Fruit fly (Drosophila melanogaster) whole organism, pupa: Measurements from ENCODE around the gene CG9547.
A peak's percentile ranks its signal among the peaks of the same experiment; 100 is the strongest.

ENCODE experiments used
- CG10348 ChIP-seq: fragments of 200-800 bp; sonication (Bioruptor generic); IDR thresholded peaks from 2 replicates; pipeline ENCODE4 v1.3.6; 2022; ENCODE audit warnings: missing biosample characterization, missing genetic modification characterization
- CG12605 ChIP-seq: fragments of 200-800 bp; sonication (Bioruptor generic); IDR thresholded peaks from 2 replicates; pipeline ENCODE4 v1.3.6; 2022; ENCODE audit warnings: missing biosample characterization, missing genetic modification characterization
- CG13204 ChIP-seq: fragments of 200-800 bp; sonication (Bioruptor generic); optimal IDR thresholded peaks from 2 replicates; lab custom pipeline; 2018; ENCODE audit warnings: missing biosample characterization, mild to moderate bottlenecking, missing genetic modification characterization, moderate library complexity
- CG14655 ChIP-seq: fragments of 200-800 bp; sonication (Bioruptor generic); optimal IDR thresholded peaks from 3 replicates; lab custom pipeline; 2017; ENCODE audit warnings: mild to moderate bottlenecking, missing biosample characterization, missing genetic modification reagents, missing genetic modification characterization
- CG15710 ChIP-seq: fragments of 200-800 bp; sonication (Bioruptor generic); optimal IDR thresholded peaks from 2 replicates; lab custom pipeline; 2018; ENCODE audit warnings: missing biosample characterization, mild to moderate bottlenecking, missing genetic modification characterization, moderate library complexity
- CG17806 ChIP-seq: fragments of 200-800 bp; sonication (Bioruptor generic); optimal IDR thresholded peaks from 2 replicates; lab custom pipeline; 2018; ENCODE audit warnings: missing biosample characterization, mild to moderate bottlenecking, missing genetic modification characterization, moderate library complexity
- CG32121 ChIP-seq: fragments of 200-800 bp; sonication (Bioruptor generic); IDR thresholded peaks from 2 replicates; pipeline ENCODE4 v1.3.6; 2022; ENCODE audit warnings: missing biosample characterization, missing genetic modification characterization
- CG34367 ChIP-seq: fragments of 200-800 bp; sonication (Bioruptor generic); optimal IDR thresholded peaks from 2 replicates; lab custom pipeline; 2018; ENCODE audit warnings: missing biosample characterization, mild to moderate bottlenecking, missing genetic modification characterization
- CG4496 ChIP-seq: fragments of 200-800 bp; sonication (Bioruptor generic); IDR thresholded peaks from 3 replicates; pipeline ENCODE4 v1.3.6; 2022; ENCODE audit warnings: missing biosample characterization, missing genetic modification characterization
- CG8159 ChIP-seq: fragments of 200-800 bp; sonication (Bioruptor generic); optimal IDR thresholded peaks from 3 replicates; lab custom pipeline; 2018; ENCODE audit warnings: missing biosample characterization, mild to moderate bottlenecking, missing genetic modification characterization, moderate library complexity
- CG8301 ChIP-seq: fragments of 200-800 bp; sonication (Bioruptor generic); optimal IDR thresholded peaks from 2 replicates; lab custom pipeline; 2018; ENCODE audit warnings: missing biosample characterization, mild to moderate bottlenecking, missing genetic modification characterization
- CG9948 ChIP-seq: fragments of 200-800 bp; sonication (Bioruptor generic); optimal IDR thresholded peaks from 2 replicates; lab custom pipeline; 2018; ENCODE audit warnings: missing biosample characterization, mild to moderate bottlenecking, missing genetic modification characterization, moderate library complexity
- D1 ChIP-seq: fragments of 200-800 bp; sonication (Bioruptor generic); optimal IDR thresholded peaks from 2 replicates; lab custom pipeline; 2018; ENCODE audit warnings: missing biosample characterization, mild to moderate bottlenecking, missing genetic modification characterization, moderate library complexity
- EcR ChIP-seq: fragments of 200-800 bp; sonication (Bioruptor generic); optimal IDR thresholded peaks from 3 replicates; lab custom pipeline; 2019; ENCODE audit warnings: missing biosample characterization, missing genetic modification characterization, mild to moderate bottlenecking, moderate library complexity, missing genetic modification reagents
- Ets98B ChIP-seq: fragments of 200-800 bp; sonication (Bioruptor generic); IDR thresholded peaks from 2 replicates; pipeline ENCODE4 v1.3.6; 2022; ENCODE audit warnings: missing biosample characterization, missing genetic modification characterization
- Pif1A ChIP-seq: fragments of 200-800 bp; sonication (Bioruptor generic); optimal IDR thresholded peaks from 3 replicates; lab custom pipeline; 2016; ENCODE audit warnings: missing biosample characterization, missing genetic modification characterization
- Pif1B ChIP-seq: fragments of 200-800 bp; sonication (Bioruptor generic); optimal IDR thresholded peaks from 3 replicates; lab custom pipeline; 2016; ENCODE audit warnings: missing biosample characterization, missing genetic modification characterization
- Snoo ChIP-seq: fragments of 200-800 bp; sonication (Bioruptor generic); optimal IDR thresholded peaks from 3 replicates; lab custom pipeline; 2017; ENCODE audit warnings: missing biosample characterization, mild to moderate bottlenecking, missing genetic modification characterization, inconsistent platforms
- fd96Ca ChIP-seq: fragments of 200-800 bp; sonication (Bioruptor generic); IDR thresholded peaks from 3 replicates; pipeline ENCODE4 v1.3.6; 2022; ENCODE audit warnings: missing biosample characterization, missing genetic modification characterization
- gl ChIP-seq: fragments of 200-800 bp; sonication (Bioruptor generic); optimal IDR thresholded peaks from 2 replicates; lab custom pipeline; 2018; ENCODE audit warnings: missing biosample characterization, mild to moderate bottlenecking, missing genetic modification characterization
- rn ChIP-seq: fragments of 200-800 bp; sonication (Bioruptor generic); IDR thresholded peaks from 2 replicates; pipeline ENCODE4 v1.3.6; 2022; ENCODE audit warnings: missing biosample characterization, missing genetic modification characterization

CG9547 gene

DNA sequence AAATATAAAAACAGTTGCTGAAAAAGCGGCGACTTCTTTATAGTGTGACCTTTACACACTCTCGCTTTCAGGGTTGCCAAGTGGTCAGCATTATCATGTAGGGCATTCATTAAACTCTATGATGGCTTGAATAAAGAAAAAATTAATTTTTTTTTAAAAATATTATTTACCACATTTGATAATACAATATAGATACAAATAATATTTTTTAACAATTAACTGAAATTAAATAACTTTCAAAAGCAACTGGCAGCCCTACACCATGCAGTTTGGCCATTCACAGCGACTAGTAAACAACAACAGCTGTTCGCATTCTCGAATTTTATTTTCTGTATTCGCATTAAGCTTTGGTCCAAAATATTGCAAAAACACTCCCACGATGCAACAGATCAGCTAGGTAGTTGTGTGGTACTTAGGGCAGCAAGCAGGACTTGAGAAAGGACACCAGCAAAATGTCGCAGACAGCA lies 3.5 kb downstream of the CG9547 start, which contains the start of the genes Phf5a and CG31638:
TSS of gene Phf5a (minus strand) at position 61 of the 467 bp plus-strand sequence.
TSS of gene CG31638 (plus strand) at position 279 of the 467 bp plus-strand sequence.
- peak; percentile 95 for TF ChIP-seq CG17806 (tag; lab: Kevin White, UChicago)
- peak; percentile 16 for TF ChIP-seq EcR (GFP tag; lab: Kevin White, UChicago)
- TF ChIP-seq Pif1A (GFP tag; lab: Kevin White, UChicago): no peak
- TF ChIP-seq CG9948 (tag; lab: Kevin White, UChicago): peak; percentile 93
- peak; percentile 96 for TF ChIP-seq CG32121 (GFP tag; lab: Robert Waterston, UW)
- TF ChIP-seq CG8159 (tag; lab: Kevin White, UChicago): peak; percentile 92
- peak; percentile 95 for TF ChIP-seq Ets98B (GFP tag; lab: Robert Waterston, UW)
- TF ChIP-seq CG12605 (GFP tag; lab: Robert Waterston, UW): no peak
- TF ChIP-seq CG15710 (tag; lab: Kevin White, UChicago): peak; percentile 94
- peak; percentile 93 for TF ChIP-seq fd96Ca (GFP tag; lab: Robert Waterston, UW)
- no peak for TF ChIP-seq CG14655 (GFP tag; lab: Kevin White, UChicago)
- no peak for TF ChIP-seq CG10348 (GFP tag; lab: Robert Waterston, UW)
- TF ChIP-seq Snoo: peak; percentile 84
- no peak for TF ChIP-seq Pif1B (GFP tag; lab: Kevin White, UChicago)
- TF ChIP-seq CG8301 (tag; lab: Kevin White, UChicago): peak; percentile 85
- no peak for TF ChIP-seq D1
- TF ChIP-seq rn: peak; percentile 94
- TF ChIP-seq gl: peak; percentile 73
- peak; percentile 71 for TF ChIP-seq CG34367 (tag; lab: Kevin White, UChicago)
- peak; percentile 94 for TF ChIP-seq CG4496 (GFP tag; lab: Robert Waterston, UW)

DNA sequence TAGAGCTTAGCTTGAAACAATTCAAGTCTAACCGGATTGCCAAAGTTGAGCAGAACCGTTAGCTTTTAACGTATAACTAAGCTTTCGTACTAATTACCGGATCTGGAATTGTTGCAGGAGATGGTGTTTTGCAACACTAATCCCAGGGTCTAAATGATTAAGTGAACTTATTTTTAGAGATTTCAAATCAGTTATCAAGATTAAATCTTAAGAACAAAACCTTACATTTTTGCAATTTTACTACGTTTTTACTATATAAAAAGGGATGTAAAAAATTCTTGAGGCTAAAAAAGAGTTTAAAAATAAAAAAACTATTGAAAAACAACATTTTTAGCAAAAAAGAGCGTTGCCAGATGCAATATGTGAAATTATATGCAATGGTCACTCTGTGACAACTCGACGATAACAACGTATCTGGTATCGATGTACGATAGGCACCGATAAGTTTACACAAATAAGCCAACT lies 5.6 kb downstream of the CG9547 start, which contains the start of the genes KFase and epsilonCOP:
TSS of gene KFase (minus strand) at position 81 of the 465 bp plus-strand sequence.
TSS of gene epsilonCOP (plus strand) at position 415 of the 465 bp plus-strand sequence.
- peak; percentile 52 for TF ChIP-seq Ets98B (GFP tag; lab: Robert Waterston, UW)
- TF ChIP-seq CG14655 (GFP tag; lab: Kevin White, UChicago): no peak
- TF ChIP-seq CG12605 (GFP tag; lab: Robert Waterston, UW): no peak
- no peak for TF ChIP-seq CG8301 (tag; lab: Kevin White, UChicago)
- no peak for TF ChIP-seq CG4496 (GFP tag; lab: Robert Waterston, UW)

DNA sequence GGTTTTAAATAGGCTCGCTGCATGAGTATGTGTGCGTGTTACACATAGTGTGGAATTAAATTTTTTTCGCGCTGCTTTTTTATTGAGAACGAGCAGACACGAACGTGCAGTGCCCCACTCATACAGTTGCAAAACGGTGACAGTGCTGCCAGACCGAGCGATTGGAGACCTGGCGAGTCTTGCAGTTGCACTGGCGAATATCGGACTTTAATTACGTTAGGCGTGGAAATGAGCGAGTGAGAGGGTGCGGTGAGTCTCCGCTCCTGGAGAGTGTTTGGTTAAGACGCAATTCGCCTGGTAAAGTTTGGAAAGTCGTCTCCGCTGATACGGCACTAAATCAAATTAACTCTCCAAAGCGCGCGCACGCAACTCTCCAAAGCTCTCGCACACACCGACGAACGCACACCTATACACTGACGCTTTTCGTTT lies 13.0 kb downstream of the CG9547 start:
- TF ChIP-seq CG34367 (tag; lab: Kevin White, UChicago): no peak
- 0 out of 2 replicates have a peak, but pooled peaks have one; percentile 29 for TF ChIP-seq CG32121 (GFP tag; lab: Robert Waterston, UW)
- TF ChIP-seq CG9948 (tag; lab: Kevin White, UChicago): no peak
- 0 out of 3 replicates have a peak, but pooled peaks have one; percentile 17 for TF ChIP-seq fd96Ca (GFP tag; lab: Robert Waterston, UW)
- peak; percentile 35 for TF ChIP-seq Ets98B (GFP tag; lab: Robert Waterston, UW)
- TF ChIP-seq Pif1A (GFP tag; lab: Kevin White, UChicago): no peak
- TF ChIP-seq Snoo: no peak
- TF ChIP-seq CG4496 (GFP tag; lab: Robert Waterston, UW): 0 out of 3 replicates have a peak, but pooled peaks have one; percentile 9
- TF ChIP-seq, all 21 proteins: peak for 4

DNA sequence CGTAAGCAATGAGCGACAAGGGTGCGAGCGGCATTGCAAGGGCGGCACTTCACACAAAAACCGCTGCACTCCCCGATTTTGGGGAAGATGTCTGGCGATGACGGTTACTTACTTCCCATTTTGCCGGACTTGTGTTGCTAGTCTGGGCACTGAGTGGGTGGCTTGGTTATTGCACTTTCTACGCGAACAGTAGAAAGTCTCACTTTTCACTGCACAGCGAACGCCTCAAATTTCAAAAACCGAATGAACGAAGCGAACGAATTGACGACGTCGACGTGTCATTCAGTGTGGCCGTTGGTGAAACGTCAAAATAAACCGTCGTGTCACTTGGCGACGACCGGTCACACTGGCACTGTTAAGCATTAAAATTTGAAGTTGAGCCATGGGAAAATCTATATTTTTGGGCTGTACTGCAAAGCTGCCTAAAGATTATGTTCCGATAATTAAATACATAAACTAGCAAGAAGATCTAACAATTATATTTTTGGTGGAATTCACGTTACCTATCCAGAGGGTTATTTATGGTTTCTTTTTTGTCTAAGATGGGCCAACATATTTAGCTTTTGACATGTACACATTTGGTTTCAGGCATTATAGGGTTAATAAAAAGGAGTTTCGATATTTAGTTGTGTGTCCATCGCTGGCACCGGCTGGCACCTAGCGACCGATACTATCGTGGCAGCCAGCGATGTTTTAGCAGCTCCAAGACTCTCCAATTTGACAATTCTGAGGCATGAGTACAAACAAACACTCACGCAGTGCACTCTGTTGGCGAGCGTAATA lies 13.9 kb downstream of the CG9547 start, which contains the start of the genes Sec61alpha and Daxx:
TSS of gene Sec61alpha (minus strand) at position 364 of the 783 bp plus-strand sequence.
TSS of gene Daxx (plus strand) at position 718 of the 783 bp plus-strand sequence.
- TF ChIP-seq CG4496 (GFP tag; lab: Robert Waterston, UW): peak; percentile 78
- TF ChIP-seq D1: no peak
- TF ChIP-seq CG34367 (tag; lab: Kevin White, UChicago): peak; percentile 72
- TF ChIP-seq CG9948 (tag; lab: Kevin White, UChicago): peak; percentile 75
- TF ChIP-seq CG32121 (GFP tag; lab: Robert Waterston, UW): peak; percentile 65; the same call in 1 of the 2 replicates
- TF ChIP-seq CG12605 (GFP tag; lab: Robert Waterston, UW): peak; percentile 19; the same call in 1 of the 2 replicates
- TF ChIP-seq fd96Ca (GFP tag; lab: Robert Waterston, UW): peak; percentile 78
- peak; percentile 63 for TF ChIP-seq Snoo
- TF ChIP-seq CG8159 (tag; lab: Kevin White, UChicago): peak; percentile 77
- TF ChIP-seq Pif1B (GFP tag; lab: Kevin White, UChicago): no peak
- no peak for TF ChIP-seq EcR (GFP tag; lab: Kevin White, UChicago)
- peak; percentile 78 for TF ChIP-seq CG15710 (tag; lab: Kevin White, UChicago)
- TF ChIP-seq gl: no peak
- no peak for TF ChIP-seq CG10348 (GFP tag; lab: Robert Waterston, UW)
- peak; percentile 71 for TF ChIP-seq CG8301 (tag; lab: Kevin White, UChicago)
- TF ChIP-seq Ets98B (GFP tag; lab: Robert Waterston, UW): peak; percentile 74
- peak; percentile 78 for TF ChIP-seq CG17806 (tag; lab: Kevin White, UChicago)
- no peak for TF ChIP-seq CG14655 (GFP tag; lab: Kevin White, UChicago)
- peak; percentile 56; the same call in 1 of the 2 replicates for TF ChIP-seq rn

DNA sequence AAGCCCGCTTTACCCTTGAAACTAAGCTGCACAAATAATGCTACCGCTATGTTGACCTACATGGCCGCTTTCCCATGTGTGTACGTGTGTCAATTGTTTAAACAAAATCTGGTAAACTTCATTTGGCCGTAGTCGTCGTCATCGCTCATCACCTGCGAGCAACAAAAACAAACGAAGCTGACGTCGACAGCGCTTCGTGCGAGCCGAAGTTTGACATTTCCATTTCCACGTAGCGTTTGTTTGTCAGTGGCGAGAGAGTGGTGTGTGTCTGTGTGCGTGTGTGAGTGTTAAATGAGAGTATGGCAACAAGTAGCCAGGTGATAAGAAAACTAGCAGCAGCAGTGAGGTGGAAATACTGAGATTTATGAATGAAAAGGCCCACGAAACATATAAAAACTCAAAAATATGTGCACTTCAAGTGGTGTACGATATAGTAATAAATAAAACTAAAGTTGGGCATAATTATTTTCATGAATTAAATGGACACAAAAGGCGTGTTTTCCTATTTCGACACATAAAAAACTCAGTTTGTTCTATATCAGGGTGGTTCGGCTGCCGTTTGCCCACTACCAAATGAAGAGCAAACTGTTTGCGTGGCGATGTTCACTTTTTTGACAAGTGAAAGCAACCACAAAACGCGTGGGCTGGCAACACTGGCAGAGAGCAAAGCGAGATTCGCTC lies 15.0 kb downstream of the CG9547 start:
- peak; percentile 25 for TF ChIP-seq CG14655 (GFP tag; lab: Kevin White, UChicago)
- TF ChIP-seq CG34367 (tag; lab: Kevin White, UChicago): no peak
- TF ChIP-seq CG15710 (tag; lab: Kevin White, UChicago): no peak
- no peak for TF ChIP-seq CG17806 (tag; lab: Kevin White, UChicago)
- TF ChIP-seq CG9948 (tag; lab: Kevin White, UChicago): no peak
- TF ChIP-seq CG13204 (GFP tag; lab: Kevin White, UChicago): no peak
- no peak for TF ChIP-seq Snoo
- TF ChIP-seq EcR (GFP tag; lab: Kevin White, UChicago): peak; percentile 5
- peak; percentile 14 for TF ChIP-seq CG8301 (tag; lab: Kevin White, UChicago)
- no peak for TF ChIP-seq Pif1B (GFP tag; lab: Kevin White, UChicago)
- no peak for TF ChIP-seq Pif1A (GFP tag; lab: Kevin White, UChicago)
- TF ChIP-seq gl: no peak
- TF ChIP-seq fd96Ca (GFP tag; lab: Robert Waterston, UW): no peak
- peak; percentile 55 for TF ChIP-seq CG12605 (GFP tag; lab: Robert Waterston, UW)
